Worm (Caenorhabditis elegans): ENCODE results near the gene W02D7.8.

W02D7.8 gene

ce11 chrV:8297504-8297903 lies 8.8 kb downstream of the W02D7.8 start, which contains the start of gene W02D7.4:
Gene W02D7.4, minus strand, starts transcription at chrV:8297604.
- TF ChIP-seq snpc-1.3 (tag; optimal IDR thresholded peaks at IDR 0.05; ENCODE audit: insufficient read depth) (no peak), nhr-80 (tag; optimal IDR thresholded peaks at IDR 0.05) (peak; percentile 33)

- no peak for TF ChIP-seq snpc-1.3 (tag; optimal IDR thresholded peaks at IDR 0.05; ENCODE audit: insufficient read depth)
- TF ChIP-seq ceh-27 (GFP tag; optimal IDR thresholded peaks at IDR 0.05): no peak
- no peak for TF ChIP-seq T07F8.4 (tag; optimal IDR thresholded peaks at IDR 0.05)
- no peak for TF ChIP-seq egl-44 (GFP tag; IDR thresholded peaks at IDR 0.05)
- no peak for TF ChIP-seq rec-8 (tag; optimal IDR thresholded peaks at IDR 0.05)
- TF ChIP-seq F57A8.1 (GFP tag; optimal IDR thresholded peaks at IDR 0.05): no peak
These were observed 10.4 kb downstream of the W02D7.8 start, which contains the start of gene smex-1 for ce11 chrV:8295866-8296265. Gene smex-1, minus strand, starts transcription at chrV:8295966.

- TF ChIP-seq ceh-79 (tag; optimal IDR thresholded peaks at IDR 0.05) (no peak), lsl-1 (GFP tag; optimal IDR thresholded peaks at IDR 0.05) (no peak), rec-8 (tag; optimal IDR thresholded peaks at IDR 0.05) (no peak), dox-1 (GFP tag; IDR thresholded peaks at IDR 0.05) (no peak), ceh-100 (GFP tag; IDR thresholded peaks at IDR 0.05) (no peak), pha-4 (tag; optimal IDR thresholded peaks at IDR 0.05) (no peak)
These were observed 14.5 kb downstream of the W02D7.8 start, which contains the start of gene srg-33 for ce11 chrV:8291764-8292163. Gene srg-33, plus strand, starts transcription at chrV:8292064.

ce11 chrV:8288125-8288806 lies 18.0 kb downstream of the W02D7.8 start:
- TF ChIP-seq somi-1 (GFP tag; optimal IDR thresholded peaks at IDR 0.05) (no peak), snpc-4 (GFP tag; optimal IDR thresholded peaks at IDR 0.05) (no peak), snpc-4 (tag; optimal IDR thresholded peaks at IDR 0.05) (peak in 1 of 4 experiments; percentile 7), cebp-1 (GFP tag; IDR thresholded peaks at IDR 0.05) (peak; percentile 81; the same call in 1 of the 2 replicates), cebp-1 (tag; optimal IDR thresholded peaks at IDR 0.05) (peak; percentile 94), B0035.1 (tag; optimal IDR thresholded peaks at IDR 0.05) (no peak), nhr-80 (tag; optimal IDR thresholded peaks at IDR 0.05) (peak; percentile 36), snpc-1.3 (tag; optimal IDR thresholded peaks at IDR 0.05; ENCODE audit: insufficient read depth) (no peak)

ce11 chrV:8285455-8285854 lies 20.8 kb downstream of the W02D7.8 start:
- no peak for TF ChIP-seq C17E4.6 (GFP tag; IDR thresholded peaks at IDR 0.05)
- no peak for TF ChIP-seq let-526 (GFP tag; IDR thresholded peaks at IDR 0.05)
- TF ChIP-seq F57A8.1 (GFP tag; optimal IDR thresholded peaks at IDR 0.05): no peak
- no peak for TF ChIP-seq F37B4.10 (GFP tag; IDR thresholded peaks at IDR 0.05)
- no peak for TF ChIP-seq ztf-6 (GFP tag; IDR thresholded peaks at IDR 0.05)
- TF ChIP-seq F49E8.2 (tag; optimal IDR thresholded peaks at IDR 0.05; ENCODE audit: insufficient read depth): no peak
- TF ChIP-seq unc-130 (GFP tag; optimal IDR thresholded peaks at IDR 0.05): no peak
- peak; percentile 66 for TF ChIP-seq nhr-80 (tag; optimal IDR thresholded peaks at IDR 0.05)
- no peak for TF ChIP-seq nfya-2 (GFP tag; IDR thresholded peaks at IDR 0.05)

- TF ChIP-seq sptf-2 (GFP tag; optimal IDR thresholded peaks at IDR 0.05) (no peak), nfyb-1 (GFP tag; IDR thresholded peaks at IDR 0.05) (no peak), nfya-2 (GFP tag; IDR thresholded peaks at IDR 0.05) (no peak), F10E7.11 (tag; optimal IDR thresholded peaks at IDR 0.05) (no peak), bed-2 (GFP tag; IDR thresholded peaks at IDR 0.05) (no peak), cebp-2 (GFP tag; IDR thresholded peaks at IDR 0.05) (no peak), lin-40 (tag; optimal IDR thresholded peaks at IDR 0.05) (no peak)
These were observed 21.5 kb downstream of the W02D7.8 start, which contains the start of gene slc-17.5 for ce11 chrV:8284800-8285199. Gene slc-17.5, minus strand, starts transcription at chrV:8284900.
